Fruit fly (Drosophila melanogaster) whole organism, embryonic: ENCODE data around the gene Chpf.

ENCODE experiments used
- Adf1 ChIP-seq: fragments of 200-800 bp; sonication (Bioruptor generic); IDR thresholded peaks from 2 replicates; pipeline ENCODE4 v1.3.6; 2022; ENCODE audit warnings: missing biosample characterization, missing genetic modification characterization
- B-H2 ChIP-seq: fragments of 200-800 bp; sonication (Bioruptor generic); optimal IDR thresholded peaks from 2 replicates; lab custom pipeline; 2018; ENCODE audit warnings: missing biosample characterization, mild to moderate bottlenecking, missing genetic modification characterization
- Bgb ChIP-seq: fragments of 200-800 bp; sonication (Bioruptor generic); IDR thresholded peaks from 2 replicates; pipeline ENCODE4 v1.3.6; 2022; ENCODE audit warnings: missing biosample characterization, missing genetic modification characterization; ENCODE audit not compliant: partially characterized antibody
- BtbVII ChIP-seq: fragments of 200-800 bp; sonication (Bioruptor generic); optimal IDR thresholded peaks from 3 replicates; lab custom pipeline; 2017; ENCODE audit warnings: missing biosample characterization, mild to moderate bottlenecking, missing genetic modification characterization
- CG10543 ChIP-seq: fragments of 200-800 bp; sonication (Bioruptor generic); optimal IDR thresholded peaks from 3 replicates; lab custom pipeline; 2017; ENCODE audit warnings: missing biosample characterization, mild to moderate bottlenecking, missing genetic modification characterization, moderate library complexity
- CG10654 ChIP-seq: fragments of 200-800 bp; sonication (Bioruptor generic); optimal IDR thresholded peaks from 2 replicates; lab custom pipeline; 2016; ENCODE audit warnings: missing biosample characterization, missing genetic modification characterization
- CG13287 ChIP-seq: fragments of 200-800 bp; sonication (Bioruptor generic); IDR thresholded peaks from 2 replicates; pipeline ENCODE4 v1.3.6; 2022; ENCODE audit warnings: missing biosample characterization, missing genetic modification characterization; ENCODE audit not compliant: partially characterized antibody
- CG13296 ChIP-seq: fragments of 200-800 bp; sonication (Bioruptor generic); optimal IDR thresholded peaks from 3 replicates; lab custom pipeline; 2018; ENCODE audit warnings: missing biosample characterization, mild to moderate bottlenecking, missing genetic modification characterization
- CG17385 ChIP-seq: fragments of 200-800 bp; sonication (Bioruptor generic); optimal IDR thresholded peaks from 3 replicates; lab custom pipeline; 2018; ENCODE audit warnings: missing biosample characterization, mild to moderate bottlenecking, missing genetic modification characterization
- CG18599 ChIP-seq: fragments of 200-800 bp; sonication (Bioruptor generic); optimal IDR thresholded peaks from 3 replicates; lab custom pipeline; 2017; ENCODE audit warnings: missing biosample characterization, missing genetic modification characterization, mild to moderate bottlenecking, moderate library complexity, missing genetic modification reagents
- CG2202 ChIP-seq: fragments of 200-800 bp; sonication (Bioruptor generic); optimal IDR thresholded peaks from 2 replicates; lab custom pipeline; 2018; ENCODE audit warnings: missing biosample characterization, mild to moderate bottlenecking, missing genetic modification characterization
- CG2678 ChIP-seq: fragments of 200-800 bp; sonication (Bioruptor generic); optimal IDR thresholded peaks from 3 replicates; lab custom pipeline; 2019; ENCODE audit warnings: missing biosample characterization, mild to moderate bottlenecking, missing genetic modification characterization, moderate library complexity
- CG2712 ChIP-seq: fragments of 200-800 bp; optimal IDR thresholded peaks from 3 replicates; lab custom pipeline; 2019; ENCODE audit warnings: missing biosample characterization, mild to moderate bottlenecking, missing genetic modification characterization, moderate library complexity
- CG3847 ChIP-seq: fragments of 200-800 bp; sonication (Bioruptor generic); IDR thresholded peaks from 2 replicates; pipeline ENCODE4 v1.3.6; 2022; ENCODE audit warnings: missing biosample characterization, missing genetic modification characterization
- CG4360 ChIP-seq: fragments of 200-800 bp; sonication (Bioruptor generic); IDR thresholded peaks from 2 replicates; pipeline ENCODE4 v1.3.6; 2022; ENCODE audit warnings: missing biosample characterization, missing genetic modification characterization
- CG4707 ChIP-seq: fragments of 200-800 bp; sonication (Bioruptor generic); optimal IDR thresholded peaks from 2 replicates; lab custom pipeline; 2018; ENCODE audit warnings: missing biosample characterization, mild to moderate bottlenecking, missing genetic modification characterization, moderate library complexity
- CHES-1-like ChIP-seq: fragments of 200-800 bp; sonication (Bioruptor generic); optimal IDR thresholded peaks from 2 replicates; lab custom pipeline; 2016; ENCODE audit warnings: missing biosample characterization, missing genetic modification characterization
- Chrac-16 ChIP-seq: fragments of 200-800 bp; sonication (Bioruptor generic); optimal IDR thresholded peaks from 3 replicates; lab custom pipeline; 2016; ENCODE audit warnings: missing biosample characterization, missing genetic modification characterization
- CoRest ChIP-seq: fragments of 200-800 bp; sonication (Bioruptor generic); optimal IDR thresholded peaks from 3 replicates; lab custom pipeline; 2018; ENCODE audit warnings: missing biosample characterization, mild to moderate bottlenecking, missing genetic modification characterization, moderate library complexity
- D19A ChIP-seq: fragments of 200-800 bp; optimal IDR thresholded peaks from 3 replicates; lab custom pipeline; 2019; ENCODE audit warnings: missing biosample characterization, mild to moderate bottlenecking, missing genetic modification characterization, moderate library complexity
- Dbx ChIP-seq: fragments of 200-800 bp; sonication (Bioruptor generic); IDR thresholded peaks from 3 replicates; pipeline ENCODE4 v1.3.6; 2022; ENCODE audit warnings: missing biosample characterization, missing genetic modification characterization
- Fer1 ChIP-seq: fragments of 200-800 bp; sonication (Bioruptor generic); optimal IDR thresholded peaks from 2 replicates; lab custom pipeline; 2017; ENCODE audit warnings: missing biosample characterization, mild to moderate bottlenecking, missing genetic modification characterization
- Fer3 ChIP-seq: fragments of 200-800 bp; sonication (Bioruptor generic); optimal IDR thresholded peaks from 2 replicates; lab custom pipeline; 2018; ENCODE audit warnings: missing biosample characterization, mild to moderate bottlenecking, missing genetic modification characterization, moderate library complexity
- HLH54F ChIP-seq: fragments of 200-800 bp; sonication (Bioruptor generic); optimal IDR thresholded peaks from 3 replicates; lab custom pipeline; 2016; ENCODE audit warnings: missing biosample characterization, missing genetic modification characterization
- Hand ChIP-seq: fragments of 200-800 bp; sonication (Bioruptor generic); optimal IDR thresholded peaks from 2 replicates; lab custom pipeline; 2017; ENCODE audit warnings: mild to moderate bottlenecking, missing biosample characterization, missing genetic modification reagents, missing genetic modification characterization
- HmgZ ChIP-seq: fragments of 200-800 bp; sonication (Bioruptor generic); optimal IDR thresholded peaks from 2 replicates; lab custom pipeline; 2018; ENCODE audit warnings: missing biosample characterization, mild to moderate bottlenecking, missing genetic modification characterization
- Med ChIP-seq: fragments of 200-800 bp; sonication (Bioruptor generic); peaks from one replicate; lab custom pipeline; 2016; ENCODE audit warnings: missing biosample characterization, missing genetic modification characterization, mild to moderate bottlenecking, inconsistent platforms, moderate library complexity
- Meics ChIP-seq: fragments of 200-800 bp; sonication (Bioruptor generic); optimal IDR thresholded peaks from 2 replicates; lab custom pipeline; 2017; ENCODE audit warnings: missing biosample characterization, mild to moderate bottlenecking, missing genetic modification characterization
- Mrtf ChIP-seq: fragments of 200-800 bp; sonication (Bioruptor generic); IDR thresholded peaks from 3 replicates; pipeline ENCODE4 v1.3.6; 2022; ENCODE audit warnings: missing biosample characterization, missing genetic modification characterization
- Nf-YA ChIP-seq: fragments of 200-800 bp; sonication (Bioruptor generic); IDR thresholded peaks from 2 replicates; pipeline ENCODE4 v1.3.6; 2022; ENCODE audit warnings: missing biosample characterization, missing genetic modification characterization
- NfI ChIP-seq: fragments of 200-800 bp; sonication (Bioruptor generic); optimal IDR thresholded peaks from 3 replicates; lab custom pipeline; 2018; ENCODE audit warnings: missing biosample characterization, mild to moderate bottlenecking, missing genetic modification characterization, moderate library complexity
- Trl ChIP-seq, 3 experiments: fragments of >200 bp in 2 of 3; fragments of 200-800 bp in 1 of 3; sonication (Bioruptor generic) in 1 of 3; optimal IDR thresholded peaks; 2 replicates in 1 of 3; 3 replicates in 2 of 3; lab custom pipeline; 2016 to 2017; ENCODE audit warnings: missing biosample characterization in 1 of 3, missing genetic modification characterization in 1 of 3
- Usf ChIP-seq: fragments of 200-800 bp; sonication (Bioruptor generic); optimal IDR thresholded peaks from 2 replicates; lab custom pipeline; 2017; ENCODE audit warnings: missing genotype, missing biosample characterization, missing genetic modification characterization
- cg ChIP-seq: fragments of 200-800 bp; sonication (Bioruptor generic); optimal IDR thresholded peaks from 3 replicates; lab custom pipeline; 2019; ENCODE audit warnings: missing biosample characterization, mild to moderate bottlenecking, missing genetic modification characterization, moderate library complexity
- chn ChIP-seq: fragments of 200-800 bp; sonication (Bioruptor generic); optimal IDR thresholded peaks from 2 replicates; lab custom pipeline; 2016; ENCODE audit warnings: missing biosample characterization, missing genetic modification characterization
- emc ChIP-seq: fragments of 200-800 bp; sonication (Bioruptor generic); optimal IDR thresholded peaks from 2 replicates; lab custom pipeline; 2016; ENCODE audit warnings: missing biosample characterization, missing genetic modification characterization
- esg ChIP-seq: fragments of 200-800 bp; sonication (Bioruptor generic); conservative IDR thresholded peaks from 2 replicates; pipeline ENCODE4 v1.3.6; 2022; ENCODE audit warnings: missing biosample characterization, missing genetic modification characterization
- fu2 ChIP-seq: fragments of 200-800 bp; sonication (Bioruptor generic); optimal IDR thresholded peaks from 2 replicates; lab custom pipeline; 2016; ENCODE audit warnings: missing biosample characterization, missing genetic modification characterization
- gro ChIP-seq: fragments of 200-800 bp; sonication (Bioruptor generic); optimal IDR thresholded peaks from 2 replicates; lab custom pipeline; 2016; ENCODE audit warnings: missing biosample characterization, missing genetic modification characterization
- ken ChIP-seq: fragments of 200-800 bp; sonication (Bioruptor generic); IDR thresholded peaks from 3 replicates; pipeline ENCODE4 v1.3.6; 2022; ENCODE audit warnings: missing biosample characterization, missing genetic modification characterization
- lbe ChIP-seq: fragments of 200-800 bp; sonication (Bioruptor generic); optimal IDR thresholded peaks from 2 replicates; lab custom pipeline; 2016; ENCODE audit warnings: missing biosample characterization, mild to moderate bottlenecking, missing genetic modification characterization
- mirr ChIP-seq: fragments of 200-800 bp; sonication (Bioruptor generic); optimal IDR thresholded peaks from 3 replicates; lab custom pipeline; 2018; ENCODE audit warnings: missing biosample characterization, mild to moderate bottlenecking, missing genetic modification characterization
- psq ChIP-seq: fragments of 200-800 bp; sonication (Bioruptor generic); optimal IDR thresholded peaks from 2 replicates; lab custom pipeline; 2017; ENCODE audit warnings: missing biosample characterization, missing genetic modification characterization
- rib ChIP-seq: fragments of 200-800 bp; sonication (Bioruptor generic); IDR thresholded peaks from 2 replicates; pipeline ENCODE4 v1.3.6; 2022; ENCODE audit warnings: missing biosample characterization, missing genetic modification characterization
- ro ChIP-seq: fragments of 200-800 bp; sonication (Bioruptor generic); IDR thresholded peaks from 2 replicates; pipeline ENCODE4 v1.3.6; 2022; ENCODE audit warnings: missing biosample characterization, missing genetic modification characterization
- schlank ChIP-seq: fragments of 200-800 bp; sonication (Bioruptor generic); optimal IDR thresholded peaks from 2 replicates; lab custom pipeline; 2018; ENCODE audit warnings: missing biosample characterization, mild to moderate bottlenecking, missing genetic modification characterization
- sd ChIP-seq: fragments of 200-800 bp; sonication (Bioruptor generic); optimal IDR thresholded peaks from 3 replicates; lab custom pipeline; 2018; ENCODE audit warnings: missing biosample characterization, mild to moderate bottlenecking, missing genetic modification characterization, moderate library complexity
- sob ChIP-seq: fragments of 200-800 bp; sonication (Bioruptor generic); IDR thresholded peaks from 2 replicates; pipeline ENCODE4 v1.3.6; 2022; ENCODE audit warnings: missing biosample characterization, missing genetic modification characterization
- sqz ChIP-seq: fragments of 200-800 bp; sonication (Bioruptor generic); optimal IDR thresholded peaks from 3 replicates; lab custom pipeline; 2018; ENCODE audit warnings: missing biosample characterization, mild to moderate bottlenecking, missing genetic modification characterization
- vfl ChIP-seq: fragments of 200-800 bp; sonication (Bioruptor generic); optimal IDR thresholded peaks from 2 replicates; lab custom pipeline; 2016; ENCODE audit warnings: missing biosample characterization, missing genetic modification characterization
- zfh1 ChIP-seq: fragments of 200-800 bp; sonication (Bioruptor generic); IDR thresholded peaks from 3 replicates; pipeline ENCODE4 v1.3.6; 2022; ENCODE audit warnings: missing biosample characterization, missing genetic modification characterization

The Chpf gene

dm6 chrX:13087333-13087828, 24.9 kb downstream of the Chpf start (continued):
- TF ChIP-seq sd (tag; lab: Kevin White, UChicago) = peak; percentile 10
- no peak for TF ChIP-seq chn
- no peak for TF ChIP-seq CG2712 (tag; lab: Kevin White, UChicago)
- 0 out of 2 replicates have a peak, but pooled peaks have one; percentile 31 for TF ChIP-seq rib (GFP tag; lab: Robert Waterston, UW)
- peak; percentile 24 for TF ChIP-seq Fer1 (GFP tag; lab: Kevin White, UChicago)
- TF ChIP-seq lbe = peak; percentile 2
- TF ChIP-seq Med (GFP tag; lab: Kevin White, UChicago) = peak; percentile 76
- peak; percentile 28 for TF ChIP-seq CG13296 (GFP tag; lab: Kevin White, UChicago)
- peak; percentile 67 for TF ChIP-seq CG4360 (GFP tag; lab: Robert Waterston, UW)
- TF ChIP-seq Adf1 (GFP tag; lab: Robert Waterston, UW) = peak; percentile 6; the same call in 1 of the 2 replicates
- TF ChIP-seq psq (GFP tag; lab: Kevin White, UChicago) = peak; percentile 68
- peak; percentile 79 for TF ChIP-seq CG17385 (GFP tag; lab: Kevin White, UChicago)
- peak; percentile 84 for TF ChIP-seq mirr
- TF ChIP-seq Fer3 = peak; percentile 18
- no peak for TF ChIP-seq BtbVII (GFP tag; lab: Kevin White, UChicago)
- no peak for TF ChIP-seq HLH54F (GFP tag; lab: Kevin White, UChicago)
- TF ChIP-seq CG3847 (GFP tag; lab: Robert Waterston, UW) = 0 out of 2 replicates have a peak, but pooled peaks have one; percentile 19
- peak; percentile 36 for TF ChIP-seq B-H2 (GFP tag; lab: Kevin White, UChicago)
- TF ChIP-seq D19A (tag; lab: Kevin White, UChicago) = no peak
- TF ChIP-seq CG4707 = peak; percentile 48
- TF ChIP-seq sob (GFP tag; lab: Robert Waterston, UW) = peak; percentile 47; the same call in 1 of the 2 replicates
- TF ChIP-seq CG10543 = peak; percentile 11
- TF ChIP-seq HmgZ (tag; lab: Kevin White, UChicago) = peak; percentile 50
- peak; percentile 50 for TF ChIP-seq cg (GFP tag; lab: Kevin White, UChicago)
- no peak for TF ChIP-seq CHES-1-like (GFP tag; lab: Kevin White, UChicago)
- TF ChIP-seq Trl (optimal IDR thresholded peaks at IDR 0.05; lab: Kevin White, UChicago) = peak; percentile 48 to 83
- no peak for TF ChIP-seq Trl (GFP tag; optimal IDR thresholded peaks at IDR 0.05; lab: Kevin White, UChicago)
- 0 out of 2 replicates have a peak, but pooled peaks have one; percentile 9 for TF ChIP-seq CG13287 (GFP tag; lab: Robert Waterston, UW)
- TF ChIP-seq gro = peak; percentile 51
- peak; percentile 8 for TF ChIP-seq schlank (tag; lab: Kevin White, UChicago)
- 0 out of 3 replicates have a peak, but pooled peaks have one; percentile 20 for TF ChIP-seq Dbx (GFP tag; lab: Robert Waterston, UW)
- TF ChIP-seq NfI (GFP tag; lab: Kevin White, UChicago) = peak; percentile 11
- peak; percentile 93 for TF ChIP-seq sqz (GFP tag; lab: Kevin White, UChicago)
- no peak for TF ChIP-seq CoRest
- no peak for TF ChIP-seq Usf (GFP tag; lab: Kevin White, UChicago)
- 0 out of 2 replicates have a peak, but pooled peaks have one; percentile 9 for TF ChIP-seq Nf-YA (GFP tag; lab: Robert Waterston, UW)
- TF ChIP-seq ken (GFP tag; lab: Robert Waterston, UW) = no peak
- peak; percentile 14 for TF ChIP-seq CG18599 (GFP tag; lab: Kevin White, UChicago)
- TF ChIP-seq Bgb (GFP tag; lab: Robert Waterston, UW) = peak; percentile 20; the same call in 1 of the 2 replicates

- TF ChIP-seq Adf1 (GFP tag; lab: Robert Waterston, UW) (no peak), CG2202 (no peak), fu2 (GFP tag; lab: Kevin White, UChicago) (no peak), emc (GFP tag; lab: Kevin White, UChicago) (no peak), CG10654 (no peak), CG2678 (tag; lab: Kevin White, UChicago) (no peak), vfl (no peak), Hand (no peak), Mrtf (no peak), zfh1 (GFP tag; lab: Robert Waterston, UW) (no peak), Meics (GFP tag; lab: Kevin White, UChicago) (no peak), esg (GFP tag; lab: Robert Waterston, UW) (no peak), Chrac-16 (GFP tag; lab: Kevin White, UChicago) (no peak), ro (GFP tag; lab: Robert Waterston, UW) (no peak)
Measured at dm6 chrX:13055228-13055627, 57.0 kb downstream of the Chpf start, which contains the start of gene CG12715. TSS of gene CG12715 (minus strand) at chrX:13055328.
